Fruit fly (Drosophila melanogaster) whole organism, embryonic: ENCODE measurements around the gene CG4820.

Experiments
- CG10979 ChIP-seq: fragments of 200-800 bp; sonication (Bioruptor generic); optimal IDR thresholded peaks from 2 replicates; lab custom pipeline; 2018; ENCODE audit warnings: missing biosample characterization, mild to moderate bottlenecking, missing genetic modification characterization, moderate library complexity
- CG11695 ChIP-seq: fragments of 200-800 bp; sonication (Bioruptor generic); IDR thresholded peaks from 3 replicates; pipeline ENCODE4 v1.3.6; 2022; ENCODE audit warnings: missing biosample characterization, missing genetic modification characterization
- CG1233 ChIP-seq: fragments of 200-800 bp; sonication (Bioruptor generic); optimal IDR thresholded peaks from 4 replicates; lab custom pipeline; 2018; ENCODE audit warnings: missing biosample characterization, mild to moderate bottlenecking, missing genetic modification characterization
- CG15514 ChIP-seq: fragments of 200-800 bp; sonication (Bioruptor generic); optimal IDR thresholded peaks from 3 replicates; lab custom pipeline; 2017; ENCODE audit warnings: missing biosample characterization, missing genetic modification characterization, mild to moderate bottlenecking, moderate library complexity, missing genetic modification reagents
- CG17361 ChIP-seq: fragments of 200-800 bp; sonication (Bioruptor generic); IDR thresholded peaks from 3 replicates; pipeline ENCODE4 v1.3.6; 2022; ENCODE audit warnings: missing biosample characterization, missing genetic modification characterization
- CG32772 ChIP-seq: fragments of 200-800 bp; sonication (Bioruptor generic); IDR thresholded peaks from 2 replicates; pipeline ENCODE4 v1.3.6; 2022; ENCODE audit warnings: missing biosample characterization, missing genetic modification characterization
- CG33213 ChIP-seq: fragments of 200-800 bp; sonication (Bioruptor generic); optimal IDR thresholded peaks from 3 replicates; lab custom pipeline; 2016; ENCODE audit warnings: missing biosample characterization, missing genetic modification characterization
- CG33557 ChIP-seq: fragments of 200-800 bp; sonication (Bioruptor generic); optimal IDR thresholded peaks from 2 replicates; lab custom pipeline; 2019; ENCODE audit warnings: missing biosample characterization, mild to moderate bottlenecking, missing genetic modification characterization, moderate library complexity
- CG6689 ChIP-seq: fragments of 200-800 bp; sonication (Bioruptor generic); IDR thresholded peaks from 2 replicates; pipeline ENCODE4 v1.3.6; 2022; ENCODE audit warnings: missing biosample characterization, missing genetic modification characterization
- CG7271 ChIP-seq: fragments of 200-800 bp; sonication (Bioruptor generic); optimal IDR thresholded peaks from 2 replicates; lab custom pipeline; 2018; ENCODE audit warnings: missing biosample characterization, mild to moderate bottlenecking, missing genetic modification characterization, moderate library complexity
- CrebB ChIP-seq: fragments of 200-800 bp; sonication (Bioruptor generic); optimal IDR thresholded peaks from 3 replicates; lab custom pipeline; 2018; ENCODE audit warnings: missing biosample characterization, mild to moderate bottlenecking, missing genetic modification characterization
- D19B ChIP-seq: fragments of 200-800 bp; sonication (Bioruptor generic); optimal IDR thresholded peaks from 2 replicates; lab custom pipeline; 2017; ENCODE audit warnings: missing biosample characterization, mild to moderate bottlenecking, missing genetic modification characterization
- Dek ChIP-seq: fragments of 200-800 bp; sonication (Bioruptor generic); optimal IDR thresholded peaks from 3 replicates; lab custom pipeline; 2019; ENCODE audit warnings: missing biosample characterization, mild to moderate bottlenecking, missing genetic modification characterization, moderate library complexity
- Doc3 ChIP-seq: fragments of 200-800 bp; sonication (Bioruptor generic); IDR thresholded peaks from 3 replicates; pipeline ENCODE4 v1.3.6; 2022; ENCODE audit warnings: missing biosample characterization, missing genetic modification characterization; ENCODE audit not compliant: partially characterized antibody
- Dp ChIP-seq: fragments of 200-800 bp; sonication (Bioruptor generic); optimal IDR thresholded peaks from 2 replicates; lab custom pipeline; 2018; ENCODE audit warnings: missing biosample characterization, mild to moderate bottlenecking, missing genetic modification characterization, moderate library complexity
- Fer1 ChIP-seq: fragments of 200-800 bp; sonication (Bioruptor generic); optimal IDR thresholded peaks from 2 replicates; lab custom pipeline; 2017; ENCODE audit warnings: missing biosample characterization, mild to moderate bottlenecking, missing genetic modification characterization
- HmgZ ChIP-seq: fragments of 200-800 bp; sonication (Bioruptor generic); optimal IDR thresholded peaks from 2 replicates; lab custom pipeline; 2018; ENCODE audit warnings: missing biosample characterization, mild to moderate bottlenecking, missing genetic modification characterization
- Jarid2 ChIP-seq: fragments of 200-800 bp; sonication (Bioruptor generic); optimal IDR thresholded peaks from 3 replicates; lab custom pipeline; 2017; ENCODE audit warnings: mild to moderate bottlenecking, missing biosample characterization, missing genetic modification reagents, missing genetic modification characterization
- Lim3 ChIP-seq: fragments of 200-800 bp; sonication (Bioruptor generic); IDR thresholded peaks from 2 replicates; pipeline ENCODE4 v1.3.6; 2022; ENCODE audit warnings: missing biosample characterization, missing genetic modification characterization
- Mes4 ChIP-seq: fragments of 200-800 bp; sonication (Bioruptor generic); optimal IDR thresholded peaks from 2 replicates; lab custom pipeline; 2016; ENCODE audit warnings: missing biosample characterization, missing genetic modification characterization
- Oaz ChIP-seq: fragments of 200-800 bp; sonication (Bioruptor generic); IDR thresholded peaks from 2 replicates; pipeline ENCODE4 v1.3.6; 2022; ENCODE audit warnings: missing biosample characterization, missing genetic modification characterization
- Sry-δ ChIP-seq: fragments of 200-800 bp; sonication (Bioruptor generic); optimal IDR thresholded peaks from 2 replicates; lab custom pipeline; 2016; ENCODE audit warnings: missing biosample characterization, missing genetic modification characterization
- Usf ChIP-seq: fragments of 200-800 bp; sonication (Bioruptor generic); optimal IDR thresholded peaks from 2 replicates; lab custom pipeline; 2017; ENCODE audit warnings: missing genotype, missing biosample characterization, missing genetic modification characterization
- ac ChIP-seq: fragments of 200-800 bp; sonication (Bioruptor generic); optimal IDR thresholded peaks from 3 replicates; lab custom pipeline; 2017; ENCODE audit warnings: missing biosample characterization, mild to moderate bottlenecking, missing genetic modification characterization
- cad ChIP-seq: fragments of >200 bp; optimal IDR thresholded peaks from 2 replicates; lab custom pipeline; 2017; ENCODE audit warnings: missing biosample characterization, missing genetic modification characterization
- cato ChIP-seq: fragments of 200-800 bp; sonication (Bioruptor generic); optimal IDR thresholded peaks from 2 replicates; lab custom pipeline; 2016; ENCODE audit warnings: missing biosample characterization, missing genetic modification characterization, borderline replicate concordance
- chinmo ChIP-seq: fragments of 200-800 bp; sonication (Bioruptor generic); IDR thresholded peaks from 4 replicates; pipeline ENCODE4 v1.3.6; 2022; ENCODE audit warnings: missing biosample characterization, missing genetic modification characterization; ENCODE audit not compliant: partially characterized antibody
- cwo ChIP-seq: fragments of 200-800 bp; sonication (Bioruptor generic); optimal IDR thresholded peaks from 3 replicates; lab custom pipeline; 2017; ENCODE audit warnings: missing biosample characterization, missing genetic modification characterization, mild to moderate bottlenecking, moderate library complexity, missing genetic modification reagents
- dati ChIP-seq: fragments of 200-800 bp; sonication (Bioruptor generic); IDR thresholded peaks from 2 replicates; pipeline ENCODE4 v1.3.6; 2022; ENCODE audit warnings: missing biosample characterization, missing genetic modification characterization
- ems ChIP-seq: fragments of 200-800 bp; sonication (Bioruptor generic); optimal IDR thresholded peaks from 3 replicates; lab custom pipeline; 2016; ENCODE audit warnings: missing biosample characterization, missing genetic modification characterization
- eve ChIP-seq, 2 experiments: fragments of >200 bp; optimal IDR thresholded peaks; 2 replicates each; lab custom pipeline; 2017; ENCODE audit warnings: missing biosample characterization in 2 of 2, missing genetic modification characterization in 2 of 2
- fd96Cb ChIP-seq: fragments of 200-800 bp; sonication (Bioruptor generic); optimal IDR thresholded peaks from 2 replicates; lab custom pipeline; 2018; ENCODE audit warnings: missing biosample characterization, mild to moderate bottlenecking, missing genetic modification characterization, moderate library complexity
- gce ChIP-seq: fragments of 200-800 bp; sonication (Bioruptor generic); IDR thresholded peaks from 3 replicates; pipeline ENCODE4 v1.3.6; 2022; ENCODE audit warnings: missing biosample characterization, missing genetic modification characterization
- gcm2 ChIP-seq: fragments of 200-800 bp; sonication (Bioruptor generic); optimal IDR thresholded peaks from 2 replicates; lab custom pipeline; 2016; ENCODE audit warnings: missing biosample characterization, missing genetic modification characterization
- gro ChIP-seq: fragments of 200-800 bp; sonication (Bioruptor generic); optimal IDR thresholded peaks from 2 replicates; lab custom pipeline; 2016; ENCODE audit warnings: missing biosample characterization, missing genetic modification characterization
- hbn ChIP-seq: fragments of 200-800 bp; sonication (Bioruptor generic); IDR thresholded peaks from 2 replicates; pipeline ENCODE4 v1.3.6; 2022; ENCODE audit warnings: missing biosample characterization, missing genetic modification characterization; ENCODE audit not compliant: partially characterized antibody
- klu ChIP-seq: fragments of 200-800 bp; sonication (Bioruptor generic); IDR thresholded peaks from 2 replicates; pipeline ENCODE4 v1.3.6; 2022; ENCODE audit warnings: missing biosample characterization, missing genetic modification characterization
- mld ChIP-seq: fragments of 200-800 bp; sonication (Bioruptor generic); IDR thresholded peaks from 3 replicates; pipeline ENCODE4 v1.3.6; 2022; ENCODE audit warnings: missing biosample characterization, missing genetic modification characterization; ENCODE audit not compliant: partially characterized antibody
- nmo ChIP-seq: fragments of 200-800 bp; sonication (Bioruptor generic); optimal IDR thresholded peaks from 2 replicates; lab custom pipeline; 2018; ENCODE audit warnings: missing biosample characterization, mild to moderate bottlenecking, missing genetic modification characterization, moderate library complexity
- odd ChIP-seq: fragments of 200-800 bp; sonication (Bioruptor generic); optimal IDR thresholded peaks from 2 replicates; lab custom pipeline; 2017; ENCODE audit warnings: missing biosample characterization, mild to moderate bottlenecking, missing genetic modification characterization
- prd ChIP-seq, 3 experiments: fragments of >200 bp in 2 of 3; fragments of 200-800 bp in 1 of 3; sonication (Bioruptor generic) in 1 of 3; optimal IDR thresholded peaks in 2 of 3; IDR thresholded peaks in 1 of 3; 2 replicates in 2 of 3; 3 replicates in 1 of 3; pipeline versions ENCODE4 v1.3.6 to Lab custom; 2017 to 2022; ENCODE audit warnings: missing biosample characterization in 1 of 3, missing genetic modification characterization in 1 of 3
- sqz ChIP-seq: fragments of 200-800 bp; sonication (Bioruptor generic); optimal IDR thresholded peaks from 3 replicates; lab custom pipeline; 2018; ENCODE audit warnings: missing biosample characterization, mild to moderate bottlenecking, missing genetic modification characterization
- tap ChIP-seq: fragments of 200-800 bp; optimal IDR thresholded peaks from 3 replicates; lab custom pipeline; 2019; ENCODE audit warnings: missing biosample characterization, mild to moderate bottlenecking, missing genetic modification characterization, moderate library complexity
- tgo ChIP-seq: fragments of 200-800 bp; sonication (Bioruptor generic); IDR thresholded peaks from 3 replicates; pipeline ENCODE4 v1.3.6; 2022; ENCODE audit warnings: missing biosample characterization, missing genetic modification characterization
- tna ChIP-seq: fragments of 200-800 bp; sonication (Bioruptor generic); IDR thresholded peaks from 2 replicates; pipeline ENCODE4 v1.3.6; 2022; ENCODE audit warnings: missing biosample characterization, missing genetic modification characterization; ENCODE audit not compliant: partially characterized antibody
- twi ChIP-seq: fragments of 200-800 bp; optimal IDR thresholded peaks from 2 replicates; lab custom pipeline; 2019; ENCODE audit warnings: missing biosample characterization, mild to moderate bottlenecking, missing genetic modification characterization, moderate library complexity
- unpg ChIP-seq: fragments of 200-800 bp; sonication (Bioruptor generic); optimal IDR thresholded peaks from 3 replicates; lab custom pipeline; 2018; ENCODE audit warnings: missing biosample characterization, mild to moderate bottlenecking, missing genetic modification characterization, moderate library complexity
- vfl ChIP-seq: fragments of 200-800 bp; sonication (Bioruptor generic); optimal IDR thresholded peaks from 2 replicates; lab custom pipeline; 2016; ENCODE audit warnings: missing biosample characterization, missing genetic modification characterization
- vnd ChIP-seq: fragments of 200-800 bp; sonication (Bioruptor generic); IDR thresholded peaks from 3 replicates; pipeline ENCODE4 v1.3.6; 2022; ENCODE audit warnings: missing biosample characterization, missing genetic modification characterization; ENCODE audit not compliant: partially characterized antibody

The CG4820 gene

dm6 chr3R:11216156-11216630 is at the start of gene CG4820, which contains the start of gene RpS25 (continued):
- TF ChIP-seq Sry-δ (GFP tag; lab: Kevin White, UChicago) (peak; percentile 92), Dek (tag; lab: Kevin White, UChicago) (peak; percentile 71), hbn (GFP tag; lab: Robert Waterston, UW) (peak; percentile 83), eve (GFP tag; optimal IDR thresholded peaks at IDR 0.05; lab: Kevin White, UChicago) (no peak), unpg (GFP tag; lab: Kevin White, UChicago) (peak; percentile 86), CG33557 (GFP tag; lab: Kevin White, UChicago) (peak; percentile 92), Jarid2 (GFP tag; lab: Kevin White, UChicago) (peak; percentile 75), twi (tag; lab: Kevin White, UChicago) (peak; percentile 84), Lim3 (GFP tag; lab: Robert Waterston, UW) (peak; percentile 28; the same call in 1 of the 2 replicates), CG17361 (peak; percentile 88), Usf (GFP tag; lab: Kevin White, UChicago) (peak; percentile 80), dati (GFP tag; lab: Robert Waterston, UW) (peak; percentile 84), Mes4 (GFP tag; lab: Kevin White, UChicago) (peak; percentile 97), cato (peak; percentile 82), CG10979 (tag; lab: Kevin White, UChicago) (peak; percentile 83), ems (peak; percentile 79), ac (GFP tag; lab: Kevin White, UChicago) (peak; percentile 82), vfl (GFP tag; lab: Kevin White, UChicago) (peak; percentile 80), CG33213 (GFP tag; lab: Kevin White, UChicago) (peak; percentile 96), tna (peak; percentile 62; the same call in 1 of the 2 replicates), chinmo (GFP tag; lab: Robert Waterston, UW) (no peak), CG1233 (GFP tag; lab: Kevin White, UChicago) (peak; percentile 94), tgo (GFP tag; lab: Robert Waterston, UW) (peak; percentile 88), CG11695 (GFP tag; lab: Robert Waterston, UW) (peak; percentile 81), fd96Cb (tag; lab: Kevin White, UChicago) (peak; percentile 73), CG7271 (tag; lab: Kevin White, UChicago) (peak; percentile 97), Doc3 (GFP tag; lab: Robert Waterston, UW) (peak; percentile 86), gro (GFP tag; lab: Kevin White, UChicago) (peak; percentile 94), sqz (peak; percentile 91), mld (peak; percentile 65; the same call in 1 of the 3 replicates), Dp (GFP tag; lab: Kevin White, UChicago) (peak; percentile 64), odd (GFP tag; lab: Kevin White, UChicago) (peak; percentile 94), CrebB (tag; lab: Kevin White, UChicago) (peak; percentile 97), cwo (GFP tag; lab: Kevin White, UChicago) (peak; percentile 73), CG32772 (peak; percentile 79), Oaz (GFP tag; lab: Robert Waterston, UW) (peak; percentile 81), CG15514 (GFP tag; lab: Kevin White, UChicago) (peak; percentile 93), D19B (GFP tag; lab: Kevin White, UChicago) (peak; percentile 75), gcm2 (GFP tag; lab: Kevin White, UChicago) (peak; percentile 86), CG6689 (GFP tag; lab: Robert Waterston, UW) (peak; percentile 96), prd (optimal IDR thresholded peaks at IDR 0.05; lab: Kevin White, UChicago) (no peak), prd (GFP tag; IDR thresholded peaks at IDR 0.05; lab: Robert Waterston, UW) (peak; percentile 70), tap (peak; percentile 77), gce (peak; percentile 86; the same call in 2 of the 3 replicates), nmo (peak; percentile 93), HmgZ (peak; percentile 92), Fer1 (GFP tag; lab: Kevin White, UChicago) (peak; percentile 96), klu (GFP tag; lab: Robert Waterston, UW) (peak; percentile 59), cad (GFP tag; lab: Kevin White, UChicago) (no peak), vnd (GFP tag; lab: Robert Waterston, UW) (peak; percentile 82)
